Fruit fly (Drosophila melanogaster) whole organism, prepupa: ENCODE results near the gene plh.
A peak's percentile ranks its signal among the peaks of the same experiment; 100 is the strongest.

Experiments used
- CG10631 ChIP-seq: fragments of 200-800 bp; sonication (Bioruptor generic); optimal IDR thresholded peaks from 2 replicates; lab custom pipeline; 2016; ENCODE audit warnings: missing biosample characterization, missing genetic modification characterization
- CG10669 ChIP-seq: fragments of 200-800 bp; sonication (Bioruptor generic); optimal IDR thresholded peaks from 3 replicates; lab custom pipeline; 2018; ENCODE audit warnings: missing biosample characterization, mild to moderate bottlenecking, missing genetic modification characterization, moderate library complexity
- CG11294 ChIP-seq: fragments of 200-800 bp; sonication (Bioruptor generic); IDR thresholded peaks from 2 replicates; pipeline ENCODE4 v1.3.6; 2022; ENCODE audit warnings: missing biosample characterization, missing genetic modification characterization
- CG15336 ChIP-seq: fragments of 200-800 bp; sonication (Bioruptor generic); IDR thresholded peaks from 2 replicates; pipeline ENCODE4 v1.3.6; 2022; ENCODE audit warnings: missing biosample characterization, missing genetic modification characterization
- CG1621 ChIP-seq: fragments of 200-800 bp; sonication (Bioruptor generic); optimal IDR thresholded peaks from 3 replicates; lab custom pipeline; 2018; ENCODE audit warnings: missing biosample characterization, mild to moderate bottlenecking, missing genetic modification characterization
- CG16779 ChIP-seq: fragments of 200-800 bp; sonication (Bioruptor generic); optimal IDR thresholded peaks from 3 replicates; lab custom pipeline; 2017; ENCODE audit warnings: missing biosample characterization, mild to moderate bottlenecking, missing genetic modification characterization
- CG32006 ChIP-seq: fragments of 200-800 bp; sonication (Bioruptor generic); optimal IDR thresholded peaks from 3 replicates; lab custom pipeline; 2017; ENCODE audit warnings: missing biosample characterization, mild to moderate bottlenecking, missing genetic modification characterization
- CG3919 ChIP-seq: fragments of 200-800 bp; sonication (Bioruptor generic); optimal IDR thresholded peaks from 3 replicates; lab custom pipeline; 2016; ENCODE audit warnings: missing biosample characterization, missing genetic modification characterization
- CG4318 ChIP-seq: fragments of 200-800 bp; sonication (Bioruptor generic); optimal IDR thresholded peaks from 3 replicates; lab custom pipeline; 2017; ENCODE audit warnings: missing biosample characterization, mild to moderate bottlenecking, missing genetic modification characterization
- CG6163 ChIP-seq: fragments of 200-800 bp; sonication (Bioruptor generic); IDR thresholded peaks from 3 replicates; pipeline ENCODE4 v1.3.6; 2022; ENCODE audit warnings: missing biosample characterization, missing genetic modification characterization
- CG6792 ChIP-seq: fragments of 200-800 bp; sonication (Bioruptor generic); optimal IDR thresholded peaks from 3 replicates; lab custom pipeline; 2016; ENCODE audit warnings: missing biosample characterization, missing genetic modification characterization
- CG6854 ChIP-seq: fragments of 200-800 bp; sonication (Bioruptor generic); optimal IDR thresholded peaks from 2 replicates; lab custom pipeline; 2017; ENCODE audit warnings: missing biosample characterization, mild to moderate bottlenecking, missing genetic modification characterization
- CG7368 ChIP-seq: fragments of 200-800 bp; sonication (Bioruptor generic); optimal IDR thresholded peaks from 3 replicates; lab custom pipeline; 2016; ENCODE audit warnings: missing biosample characterization, missing genetic modification characterization
- CG8119 ChIP-seq: fragments of 200-800 bp; sonication (Bioruptor generic); IDR thresholded peaks from 3 replicates; pipeline ENCODE4 v1.3.6; 2022; ENCODE audit warnings: missing biosample characterization, missing genetic modification characterization
- CG8319 ChIP-seq: fragments of 200-800 bp; sonication (Bioruptor generic); optimal IDR thresholded peaks from 3 replicates; lab custom pipeline; 2016; ENCODE audit warnings: missing biosample characterization, missing genetic modification characterization
- CG8632 ChIP-seq: fragments of 200-800 bp; sonication (Bioruptor generic); optimal IDR thresholded peaks from 3 replicates; lab custom pipeline; 2016; ENCODE audit warnings: missing biosample characterization, missing genetic modification characterization
- Eip75B ChIP-seq: fragments of 200-800 bp; sonication (Bioruptor generic); optimal IDR thresholded peaks from 3 replicates; lab custom pipeline; 2016; ENCODE audit warnings: missing biosample characterization, missing genetic modification characterization
- Eip78C ChIP-seq: fragments of 200-800 bp; sonication (Bioruptor generic); peaks from one replicate; lab custom pipeline; 2016; ENCODE audit warnings: missing biosample characterization, missing genetic modification characterization
- Hr38 ChIP-seq: sonication (Bioruptor generic); optimal IDR thresholded peaks from 2 replicates; lab custom pipeline; 2016; ENCODE audit warnings: missing biosample characterization, missing genetic modification characterization
- Hr39 ChIP-seq: fragments of 200-800 bp; sonication (Bioruptor generic); optimal IDR thresholded peaks from 2 replicates; lab custom pipeline; 2016; ENCODE audit warnings: missing biosample characterization, missing genetic modification characterization
- Hr4 ChIP-seq: fragments of 200-800 bp; sonication (Bioruptor generic); optimal IDR thresholded peaks from 3 replicates; lab custom pipeline; 2016; ENCODE audit warnings: missing biosample characterization, missing genetic modification characterization
- Lpt ChIP-seq: fragments of 200-800 bp; sonication (Bioruptor generic); optimal IDR thresholded peaks from 3 replicates; lab custom pipeline; 2016; ENCODE audit warnings: missing biosample characterization, missing genetic modification characterization
- OdsH ChIP-seq: fragments of 200-800 bp; sonication (Bioruptor generic); optimal IDR thresholded peaks from 3 replicates; lab custom pipeline; 2016; ENCODE audit warnings: missing biosample characterization, missing genetic modification characterization
- Smox ChIP-seq: fragments of 200-800 bp; sonication (Bioruptor generic); optimal IDR thresholded peaks from 3 replicates; lab custom pipeline; 2016; ENCODE audit warnings: missing biosample characterization, missing genetic modification characterization
- Sox102F ChIP-seq: fragments of 200-800 bp; sonication (Bioruptor generic); optimal IDR thresholded peaks from 2 replicates; lab custom pipeline; 2016; ENCODE audit warnings: missing biosample characterization, mild to moderate bottlenecking, missing genetic modification characterization
- Sox14 ChIP-seq: fragments of 200-800 bp; sonication (Bioruptor generic); optimal IDR thresholded peaks from 3 replicates; lab custom pipeline; 2016; ENCODE audit warnings: missing biosample characterization, missing genetic modification characterization
- achi ChIP-seq: fragments of 200-800 bp; sonication (Bioruptor generic); optimal IDR thresholded peaks from 3 replicates; lab custom pipeline; 2016; ENCODE audit warnings: missing biosample characterization, missing genetic modification characterization
- acj6 ChIP-seq: fragments of 200-800 bp; sonication (Bioruptor generic); optimal IDR thresholded peaks from 3 replicates; lab custom pipeline; 2016; ENCODE audit warnings: missing biosample characterization, missing genetic modification characterization
- dsx ChIP-seq: fragments of 200-800 bp; optimal IDR thresholded peaks from 3 replicates; lab custom pipeline; 2019; ENCODE audit warnings: missing biosample characterization, mild to moderate bottlenecking, missing genetic modification characterization, moderate library complexity; ENCODE audit not compliant: poor library complexity, severe bottlenecking
- eg ChIP-seq: fragments of 200-800 bp; sonication (Bioruptor generic); IDR thresholded peaks from 3 replicates; pipeline ENCODE4 v1.3.6; 2022; ENCODE audit warnings: missing biosample characterization, missing genetic modification characterization
- fd59A ChIP-seq: fragments of 200-800 bp; sonication (Bioruptor generic); optimal IDR thresholded peaks from 2 replicates; lab custom pipeline; 2017; ENCODE audit warnings: missing biosample characterization, mild to moderate bottlenecking, missing genetic modification characterization, missing genetic modification reagents
- lz ChIP-seq: fragments of 200-800 bp; sonication (Bioruptor generic); optimal IDR thresholded peaks from 3 replicates; lab custom pipeline; 2016; ENCODE audit warnings: missing biosample characterization, missing genetic modification characterization
- net ChIP-seq: fragments of 200-800 bp; sonication (Bioruptor generic); optimal IDR thresholded peaks from 3 replicates; lab custom pipeline; 2016; ENCODE audit warnings: missing biosample characterization, missing genetic modification characterization
- pdm3 ChIP-seq: fragments of 200-800 bp; sonication (Bioruptor generic); optimal IDR thresholded peaks from 3 replicates; lab custom pipeline; 2016; ENCODE audit warnings: missing biosample characterization, missing genetic modification characterization
- salr ChIP-seq, 2 experiments: fragments of 200-800 bp; sonication (Bioruptor generic); optimal IDR thresholded peaks; 3 replicates each; lab custom pipeline; 2016 to 2018; ENCODE audit warnings: missing biosample characterization in 2 of 2, missing genetic modification characterization in 2 of 2, mild to moderate bottlenecking in 1 of 2
- spab ChIP-seq: fragments of 200-800 bp; sonication (Bioruptor generic); optimal IDR thresholded peaks from 2 replicates; lab custom pipeline; 2017; ENCODE audit warnings: missing biosample characterization, mild to moderate bottlenecking, missing genetic modification characterization, missing genetic modification reagents
- svp ChIP-seq: fragments of 200-800 bp; sonication (Bioruptor generic); peaks from one replicate; lab custom pipeline; 2016; ENCODE audit warnings: missing biosample characterization, missing genetic modification characterization
- topi ChIP-seq: fragments of 200-800 bp; sonication (Bioruptor generic); optimal IDR thresholded peaks from 3 replicates; lab custom pipeline; 2016; ENCODE audit warnings: missing biosample characterization, missing genetic modification characterization
- vri ChIP-seq: fragments of 200-800 bp; sonication (Bioruptor generic); optimal IDR thresholded peaks from 3 replicates; lab custom pipeline; 2016; ENCODE audit warnings: missing biosample characterization, mild to moderate bottlenecking, missing genetic modification characterization

plh gene

DNA sequence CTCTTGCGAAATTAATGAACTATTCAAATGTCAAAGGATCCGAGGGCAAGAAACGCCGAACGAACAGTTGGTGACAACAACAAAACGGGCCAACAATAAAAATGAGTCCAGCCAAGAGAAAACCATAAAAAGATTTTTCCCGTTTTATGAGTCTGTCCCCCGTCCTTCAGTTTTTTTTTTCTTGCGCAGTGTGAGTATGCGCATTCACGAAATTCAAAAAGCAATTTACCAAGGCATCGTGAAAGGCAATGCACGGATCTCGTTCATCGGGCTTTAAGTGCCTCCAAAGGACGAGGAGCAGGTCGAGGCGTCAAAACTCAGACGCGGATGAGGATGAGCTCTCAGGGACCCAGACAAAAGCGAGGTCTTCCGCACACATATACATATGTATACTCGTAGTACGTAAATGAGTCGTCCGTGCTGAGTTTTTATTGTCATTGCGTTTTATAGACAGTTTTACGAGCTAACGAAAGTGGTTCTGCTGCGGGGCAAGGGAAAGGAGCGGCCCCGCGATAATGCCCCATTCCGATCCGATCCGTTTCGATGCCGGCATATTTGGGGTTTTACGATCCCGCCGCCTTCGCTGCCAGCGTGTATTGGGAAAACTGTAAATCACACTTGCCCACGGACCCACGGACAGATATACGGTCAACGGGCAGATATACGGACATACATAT, 17.4 kb upstream of the plh start (continued):
- TF ChIP-seq CG15336 (GFP tag; lab: Robert Waterston, UW) = no peak
- no peak for TF ChIP-seq CG4318 (GFP tag; lab: Kevin White, UChicago)
- no peak for TF ChIP-seq CG8119 (GFP tag; lab: Robert Waterston, UW)
- TF ChIP-seq Lpt = no peak
- TF ChIP-seq Hr4 = no peak
- TF ChIP-seq spab (GFP tag; lab: Kevin White, UChicago) = no peak
- no peak for TF ChIP-seq topi (GFP tag; lab: Kevin White, UChicago)
- TF ChIP-seq lz (GFP tag; lab: Kevin White, UChicago) = no peak
- TF ChIP-seq CG11294 (GFP tag; lab: Robert Waterston, UW) = no peak
- TF ChIP-seq vri = no peak
- TF ChIP-seq CG6163 (GFP tag; lab: Robert Waterston, UW) = 0 out of 3 replicates have a peak, but pooled peaks have one; percentile 45
- TF ChIP-seq Hr38 = no peak
- TF ChIP-seq CG8632 (GFP tag; lab: Kevin White, UChicago) = no peak

DNA sequence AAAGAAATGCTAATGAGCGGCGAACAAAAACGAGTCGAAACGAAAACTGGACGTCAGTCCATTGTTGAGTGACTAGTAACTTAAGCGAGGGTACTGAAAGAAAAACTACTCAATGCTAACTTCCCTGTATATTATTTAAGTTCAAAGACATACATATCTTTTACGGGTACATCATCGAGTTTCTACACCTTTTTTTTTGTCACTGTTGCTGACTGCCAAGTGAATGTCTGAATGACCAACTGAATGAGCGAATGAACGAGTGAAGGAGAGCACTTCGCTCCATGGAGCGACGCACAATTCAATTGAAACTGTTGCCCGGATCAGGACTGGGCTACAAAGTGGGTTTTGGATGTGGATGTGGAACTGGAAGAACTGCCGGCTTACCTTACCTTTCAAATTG, 16.7 kb upstream of the plh start:
- no peak for TF ChIP-seq eg
- peak; percentile 21 for TF ChIP-seq CG10631 (GFP tag; lab: Kevin White, UChicago)
- TF ChIP-seq OdsH (GFP tag; lab: Kevin White, UChicago) = peak; percentile 8
- TF ChIP-seq Sox102F (GFP tag; lab: Kevin White, UChicago) = peak; percentile 47
- peak; percentile 78 for TF ChIP-seq Eip78C
- no peak for TF ChIP-seq CG6163 (GFP tag; lab: Robert Waterston, UW)
- TF ChIP-seq pdm3 (GFP tag; lab: Kevin White, UChicago) = peak; percentile 31
- TF ChIP-seq CG4318 (GFP tag; lab: Kevin White, UChicago) = no peak
- TF ChIP-seq Hr4 = peak; percentile 7
- no peak for TF ChIP-seq CG6854 (GFP tag; lab: Kevin White, UChicago)
- TF ChIP-seq Smox (GFP tag; lab: Kevin White, UChicago) = no peak
- TF ChIP-seq svp = peak; percentile 53
- peak; percentile 45 for TF ChIP-seq CG3919 (GFP tag; lab: Kevin White, UChicago)
- TF ChIP-seq Hr39 = no peak
- TF ChIP-seq CG8632 (GFP tag; lab: Kevin White, UChicago) = no peak
- no peak for TF ChIP-seq fd59A (GFP tag; lab: Kevin White, UChicago)
- TF ChIP-seq CG32006 (GFP tag; lab: Kevin White, UChicago) = peak; percentile 17
- TF ChIP-seq achi (GFP tag; lab: Kevin White, UChicago) = no peak
- TF ChIP-seq Sox14 = no peak
- no peak for TF ChIP-seq CG7368 (GFP tag; lab: Kevin White, UChicago)
- TF ChIP-seq net (GFP tag; lab: Kevin White, UChicago) = no peak
- no peak for TF ChIP-seq salr (GFP tag; optimal IDR thresholded peaks at IDR 0.05; lab: Kevin White, UChicago)
- TF ChIP-seq CG10669 = peak; percentile 1
- no peak for TF ChIP-seq Eip75B (GFP tag; lab: Kevin White, UChicago)
- TF ChIP-seq CG6792 (GFP tag; lab: Kevin White, UChicago) = peak; percentile 22
- no peak for TF ChIP-seq CG8319
- peak; percentile 10 for TF ChIP-seq acj6 (GFP tag; lab: Kevin White, UChicago)
- no peak for TF ChIP-seq CG16779

DNA sequence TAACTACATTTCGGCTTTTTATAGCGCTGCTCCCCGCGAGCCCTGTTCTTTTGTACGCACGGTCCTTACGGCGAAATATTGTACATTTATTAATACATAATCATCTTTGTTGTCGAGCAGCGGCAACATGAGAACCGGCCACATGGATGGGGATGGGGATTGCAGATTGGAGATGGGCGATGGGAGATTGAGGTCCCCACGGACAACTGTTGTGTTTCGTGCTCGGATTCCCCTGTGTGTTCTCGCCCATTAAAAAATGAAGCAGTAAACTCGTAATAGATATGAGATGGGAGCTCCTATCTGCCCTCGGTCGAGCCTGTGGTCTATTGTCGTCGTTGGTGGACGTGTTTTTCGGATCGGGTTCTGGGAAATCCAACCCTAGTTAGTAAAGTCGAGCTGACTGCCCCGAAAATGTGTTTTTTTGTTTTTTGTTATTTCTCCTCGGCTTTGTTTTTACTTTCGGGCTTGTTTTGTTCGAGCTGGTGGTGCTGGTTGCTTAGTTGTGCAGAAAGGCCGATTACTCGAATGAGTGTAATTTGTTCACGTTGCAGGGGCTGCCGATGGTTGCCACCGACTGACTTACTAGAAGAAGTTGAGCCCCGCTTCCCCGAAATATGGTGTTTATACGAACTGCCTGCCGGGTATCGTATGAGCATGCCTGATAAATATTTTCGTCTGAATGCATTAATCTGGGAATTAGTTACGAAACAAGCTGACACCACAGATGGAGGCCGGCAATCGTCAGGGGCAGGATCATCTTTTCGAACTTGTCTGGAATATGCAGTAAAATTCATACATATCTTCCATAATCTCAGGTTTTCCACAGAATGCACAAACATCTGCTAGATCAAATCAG, 14.8 kb upstream of the plh start:
- TF ChIP-seq Eip78C (peak; percentile 3), CG8319 (no peak), CG1621 (peak; percentile 4), dsx (GFP tag; lab: Kevin White, UChicago) (peak; percentile 44)
